Worm (Caenorhabditis elegans): ENCODE data around the gene F10D2.8.

The F10D2.8 gene

ce11 chrV:7140368-7140767 is 10.1 kb downstream of the F10D2.8 start:
- TF ChIP-seq nhr-77 (tag; optimal IDR thresholded peaks at IDR 0.05), result no peak
- TF ChIP-seq xbp-1 (tag; optimal IDR thresholded peaks at IDR 0.05), result no peak
- no peak for TF ChIP-seq jun-1 (tag; optimal IDR thresholded peaks at IDR 0.05)
- no peak for TF ChIP-seq Y116A8C.19 (tag; optimal IDR thresholded peaks at IDR 0.05; ENCODE audit: borderline replicate concordance)
- no peak for TF ChIP-seq lin-35 (GFP tag; optimal IDR thresholded peaks at IDR 0.05)
- no peak for TF ChIP-seq efl-1 (optimal IDR thresholded peaks at IDR 0.05)
- peak in 1 of 2 experiments; percentile 20 for TF ChIP-seq efl-1 (GFP tag; optimal IDR thresholded peaks at IDR 0.05 in 1 of 2)
- TF ChIP-seq tlp-1 (tag; optimal IDR thresholded peaks at IDR 0.05), result no peak
- peak; percentile 29 for TF ChIP-seq fkh-8 (tag; optimal IDR thresholded peaks at IDR 0.05)
- no peak for TF ChIP-seq tbx-2 (tag; optimal IDR thresholded peaks at IDR 0.05)
- TF ChIP-seq nhr-90 (tag; optimal IDR thresholded peaks at IDR 0.05; ENCODE audit: poor library complexity), result no peak
- TF ChIP-seq nhr-71 (tag; optimal IDR thresholded peaks at IDR 0.05), result peak; percentile 14
- TF ChIP-seq nhr-20 (tag; optimal IDR thresholded peaks at IDR 0.05), result peak; percentile 14
- no peak for TF ChIP-seq egl-13 (tag; optimal IDR thresholded peaks at IDR 0.05)
- TF ChIP-seq aha-1 (tag; optimal IDR thresholded peaks at IDR 0.05), result no peak
- no peak for TF ChIP-seq nhr-237 (tag; optimal IDR thresholded peaks at IDR 0.05)
- no peak for TF ChIP-seq elt-3 (tag; optimal IDR thresholded peaks at IDR 0.05)
- no peak for TF ChIP-seq ceh-63 (GFP tag; optimal IDR thresholded peaks at IDR 0.05)
- TF ChIP-seq mab-9 (GFP tag; IDR thresholded peaks at IDR 0.05), result no peak
- no peak for TF ChIP-seq nhr-85 (tag)
- no peak for TF ChIP-seq snu-23 (GFP tag; optimal IDR thresholded peaks at IDR 0.05)
- no peak for TF ChIP-seq lsy-2 (tag; optimal IDR thresholded peaks at IDR 0.05)
- TF ChIP-seq nhr-19 (GFP tag; conservative IDR thresholded peaks at IDR 0.05), result peak; percentile 33
- TF ChIP-seq lin-15B (tag; optimal IDR thresholded peaks at IDR 0.05), result no peak

ce11 chrV:7138320-7138719 is 12.2 kb downstream of the F10D2.8 start, which contains the start of gene str-112:
str-112 (minus strand) TSS chrV:7138420.
- TF ChIP-seq zip-4 (GFP tag; optimal IDR thresholded peaks at IDR 0.05) (no peak), nhr-85 (tag) (no peak), dpl-1 (GFP tag; optimal IDR thresholded peaks at IDR 0.05) (no peak), lir-3 (tag; optimal IDR thresholded peaks at IDR 0.05; ENCODE audit: poor library complexity) (no peak), grh-1 (GFP tag; IDR thresholded peaks at IDR 0.05) (no peak), fos-1 (tag; optimal IDR thresholded peaks at IDR 0.05) (no peak), nhr-76 (tag; optimal IDR thresholded peaks at IDR 0.05) (no peak), ceh-63 (GFP tag; optimal IDR thresholded peaks at IDR 0.05) (no peak), sox-4 (tag; optimal IDR thresholded peaks at IDR 0.05) (no peak), rnt-1 (tag; optimal IDR thresholded peaks at IDR 0.05) (no peak), nhr-90 (tag; optimal IDR thresholded peaks at IDR 0.05; ENCODE audit: poor library complexity) (no peak)

- TF ChIP-seq swsn-7 (tag; optimal IDR thresholded peaks at IDR 0.05), result no peak
- TF ChIP-seq ztf-11 (tag; optimal IDR thresholded peaks at IDR 0.05), result no peak
- no peak for TF ChIP-seq pag-3 (tag; optimal IDR thresholded peaks at IDR 0.05; ENCODE audit: borderline replicate concordance, insufficient read depth)
- TF ChIP-seq Y116A8C.19 (tag; optimal IDR thresholded peaks at IDR 0.05; ENCODE audit: borderline replicate concordance), result no peak
- no peak for TF ChIP-seq nhr-77 (tag; optimal IDR thresholded peaks at IDR 0.05)
- no peak for TF ChIP-seq ceh-8 (GFP tag; optimal IDR thresholded peaks at IDR 0.05)
- TF ChIP-seq fos-1 (tag; optimal IDR thresholded peaks at IDR 0.05), result no peak
Observed at ce11 chrV:7136859-7137258, 13.7 kb downstream of the F10D2.8 start.

- no peak for TF ChIP-seq mep-1 (tag; optimal IDR thresholded peaks at IDR 0.05)
- TF ChIP-seq efl-1 (optimal IDR thresholded peaks at IDR 0.05), result no peak
- peak in 1 of 2 experiments; percentile 39 for TF ChIP-seq efl-1 (GFP tag; optimal IDR thresholded peaks at IDR 0.05 in 1 of 2)
Observed at ce11 chrV:7133963-7134362, 16.6 kb downstream of the F10D2.8 start, which contains the start of gene F10D2.16. F10D2.16 (plus strand) TSS chrV:7134263.

Data from whole organism, L1 larva.